Worm (Caenorhabditis elegans): Measurements from ENCODE around the gene mrg-1.

The mrg-1 gene

ce11 chrIII:12838913-12839366 lies 35.5 kb downstream of the mrg-1 start, which contains the start of gene Y37D8A.4:
Gene Y37D8A.4 (minus strand): TSS chrIII:12838963.
- no peak for TF ChIP-seq tab-1 (GFP tag; IDR thresholded peaks at IDR 0.05)
- no peak for TF ChIP-seq T22C8.4 (GFP tag; IDR thresholded peaks at IDR 0.05)
- TF ChIP-seq flt-1 (GFP tag; IDR thresholded peaks at IDR 0.05), result no peak
- no peak for TF ChIP-seq ztf-23 (GFP tag; IDR thresholded peaks at IDR 0.05)
- TF ChIP-seq med-1 (GFP tag; optimal IDR thresholded peaks at IDR 0.05; ENCODE audit: insufficient read depth), result no peak
- no peak for TF ChIP-seq ztf-29 (GFP tag; IDR thresholded peaks at IDR 0.05)
- no peak for TF ChIP-seq klf-2 (GFP tag; conservative IDR thresholded peaks at IDR 0.05)
- no peak for TF ChIP-seq ref-1 (GFP tag; conservative IDR thresholded peaks at IDR 0.05)
- no peak for TF ChIP-seq cog-1 (tag; optimal IDR thresholded peaks at IDR 0.05)

ce11 chrIII:12838299-12838698 lies 36.2 kb downstream of the mrg-1 start:
- TF ChIP-seq cog-1 (tag; optimal IDR thresholded peaks at IDR 0.05), result no peak
- TF ChIP-seq med-1 (GFP tag; optimal IDR thresholded peaks at IDR 0.05; ENCODE audit: insufficient read depth), result no peak
- no peak for TF ChIP-seq klf-2 (GFP tag; conservative IDR thresholded peaks at IDR 0.05)
- no peak for TF ChIP-seq ref-1 (GFP tag; conservative IDR thresholded peaks at IDR 0.05)

ce11 chrIII:12836742-12837285 lies 37.6 kb downstream of the mrg-1 start:
- TF ChIP-seq klf-2 (GFP tag; conservative IDR thresholded peaks at IDR 0.05) (no peak), T22C8.4 (GFP tag; IDR thresholded peaks at IDR 0.05) (no peak), tab-1 (GFP tag; IDR thresholded peaks at IDR 0.05) (no peak), flt-1 (GFP tag; IDR thresholded peaks at IDR 0.05) (no peak), cog-1 (tag; optimal IDR thresholded peaks at IDR 0.05) (no peak), ztf-23 (GFP tag; IDR thresholded peaks at IDR 0.05) (no peak), med-1 (GFP tag; optimal IDR thresholded peaks at IDR 0.05; ENCODE audit: insufficient read depth) (no peak), ref-1 (GFP tag; conservative IDR thresholded peaks at IDR 0.05) (no peak), ztf-29 (GFP tag; IDR thresholded peaks at IDR 0.05) (no peak)

- no peak for TF ChIP-seq tab-1 (GFP tag; IDR thresholded peaks at IDR 0.05)
- TF ChIP-seq flt-1 (GFP tag; IDR thresholded peaks at IDR 0.05), result no peak
- TF ChIP-seq ztf-23 (GFP tag; IDR thresholded peaks at IDR 0.05), result no peak
- TF ChIP-seq klf-2 (GFP tag; conservative IDR thresholded peaks at IDR 0.05), result no peak
- no peak for TF ChIP-seq ref-1 (GFP tag; conservative IDR thresholded peaks at IDR 0.05)
- TF ChIP-seq ztf-29 (GFP tag; IDR thresholded peaks at IDR 0.05), result no peak
- TF ChIP-seq cog-1 (tag; optimal IDR thresholded peaks at IDR 0.05), result no peak
- no peak for TF ChIP-seq T22C8.4 (GFP tag; IDR thresholded peaks at IDR 0.05)
- no peak for TF ChIP-seq med-1 (GFP tag; optimal IDR thresholded peaks at IDR 0.05; ENCODE audit: insufficient read depth)
These were observed 41.4 kb downstream of the mrg-1 start for ce11 chrIII:12833079-12833478.

- no peak for TF ChIP-seq klf-2 (GFP tag; conservative IDR thresholded peaks at IDR 0.05)
- TF ChIP-seq ztf-23 (GFP tag; IDR thresholded peaks at IDR 0.05), result no peak
- no peak for TF ChIP-seq cog-1 (tag; optimal IDR thresholded peaks at IDR 0.05)
- no peak for TF ChIP-seq med-1 (GFP tag; optimal IDR thresholded peaks at IDR 0.05; ENCODE audit: insufficient read depth)
- TF ChIP-seq flt-1 (GFP tag; IDR thresholded peaks at IDR 0.05), result no peak
- TF ChIP-seq ztf-29 (GFP tag; IDR thresholded peaks at IDR 0.05), result no peak
- TF ChIP-seq T22C8.4 (GFP tag; IDR thresholded peaks at IDR 0.05), result no peak
- TF ChIP-seq tab-1 (GFP tag; IDR thresholded peaks at IDR 0.05), result no peak
- TF ChIP-seq ref-1 (GFP tag; conservative IDR thresholded peaks at IDR 0.05), result no peak
These were observed 42.8 kb downstream of the mrg-1 start for ce11 chrIII:12831696-12832095.

- TF ChIP-seq med-1 (GFP tag; optimal IDR thresholded peaks at IDR 0.05; ENCODE audit: insufficient read depth), result no peak
- TF ChIP-seq flt-1 (GFP tag; IDR thresholded peaks at IDR 0.05), result no peak
- TF ChIP-seq T22C8.4 (GFP tag; IDR thresholded peaks at IDR 0.05), result no peak
- TF ChIP-seq ztf-29 (GFP tag; IDR thresholded peaks at IDR 0.05), result no peak
- TF ChIP-seq cog-1 (tag; optimal IDR thresholded peaks at IDR 0.05), result no peak
- no peak for TF ChIP-seq ztf-23 (GFP tag; IDR thresholded peaks at IDR 0.05)
- no peak for TF ChIP-seq tab-1 (GFP tag; IDR thresholded peaks at IDR 0.05)
- TF ChIP-seq klf-2 (GFP tag; conservative IDR thresholded peaks at IDR 0.05), result no peak
These were observed 45.4 kb downstream of the mrg-1 start, which contains the start of gene Y37D8A.3 for ce11 chrIII:12829068-12829467. Gene Y37D8A.3 (plus strand): TSS chrIII:12829368.

- TF ChIP-seq flt-1 (GFP tag; IDR thresholded peaks at IDR 0.05) (no peak), ztf-29 (GFP tag; IDR thresholded peaks at IDR 0.05) (peak; percentile 32; the same call in 1 of the 2 replicates)
These were observed 51.7 kb downstream of the mrg-1 start for ce11 chrIII:12822608-12823261.

- TF ChIP-seq T22C8.4 (GFP tag; IDR thresholded peaks at IDR 0.05) (no peak), tab-1 (GFP tag; IDR thresholded peaks at IDR 0.05) (no peak), ztf-29 (GFP tag; IDR thresholded peaks at IDR 0.05) (no peak), klf-2 (GFP tag; conservative IDR thresholded peaks at IDR 0.05) (no peak), flt-1 (GFP tag; IDR thresholded peaks at IDR 0.05) (no peak), cog-1 (tag; optimal IDR thresholded peaks at IDR 0.05) (no peak), ref-1 (GFP tag; conservative IDR thresholded peaks at IDR 0.05) (no peak), med-1 (GFP tag; optimal IDR thresholded peaks at IDR 0.05; ENCODE audit: insufficient read depth) (no peak), ztf-23 (GFP tag; IDR thresholded peaks at IDR 0.05) (no peak)
These were observed 53.1 kb downstream of the mrg-1 start for ce11 chrIII:12821331-12821730.
